Worm (Caenorhabditis elegans) whole organism, L1 larva: ENCODE data around the gene ddb-1.

ENCODE experiments used
- C16A3.4 ChIP-seq: fragments of 150-350 bp; optimal IDR thresholded peaks from 2 replicates; lab custom pipeline; 2014; ENCODE audit warnings: missing biosample characterization, missing genetic modification characterization
- F16B12.6 ChIP-seq: fragments of 150-350 bp; optimal IDR thresholded peaks from 2 replicates; lab custom pipeline; 2014; ENCODE audit warnings: missing biosample characterization, missing genetic modification characterization
- alr-1 ChIP-seq: fragments of 200-800 bp; sonication (Bioruptor generic); optimal IDR thresholded peaks from 2 replicates; lab custom pipeline; 2018; ENCODE audit warnings: borderline replicate concordance, mild to moderate bottlenecking, missing genetic modification characterization, missing compliant biosample characterization
- ama-1 ChIP-seq: fragments of 150-350 bp; optimal IDR thresholded peaks from 2 replicates; lab custom pipeline; 2014
- ceh-63 ChIP-seq: fragments of 200-800 bp; sonication (Bioruptor generic); optimal IDR thresholded peaks from 2 replicates; lab custom pipeline; 2018; ENCODE audit warnings: mild to moderate bottlenecking, missing genetic modification characterization, missing compliant biosample characterization
- ceh-82 ChIP-seq, 3 experiments: fragments of 150-350 bp in 1 of 3; sonication (generic microtip) in 2 of 3; optimal IDR thresholded peaks; 2 replicates each; lab custom pipeline; 2014 to 2017; ENCODE audit warnings: missing biosample characterization in 3 of 3, missing genetic modification characterization in 3 of 3
- ceh-88 ChIP-seq: fragments of 200-800 bp; sonication (Bioruptor generic); IDR thresholded peaks from 2 replicates; pipeline ENCODE4 v1.3.6; 2022; ENCODE audit warnings: missing genetic modification characterization, missing compliant biosample characterization
- ceh-90 ChIP-seq: sonication (generic microtip); optimal IDR thresholded peaks from 2 replicates; lab custom pipeline; 2016; ENCODE audit warnings: missing genetic modification characterization, missing compliant biosample characterization
- dpl-1 ChIP-seq, 3 experiments: fragments of 150-350 bp in 2 of 3; sonication (generic microtip) in 1 of 3; optimal IDR thresholded peaks; 2 replicates each; lab custom pipeline; 2014 to 2017; ENCODE audit warnings: missing biosample characterization in 3 of 3, missing genetic modification characterization in 3 of 3, missing genetic modification reagents in 3 of 3
- dsc-1 ChIP-seq: sonication (generic microtip); optimal IDR thresholded peaks from 2 replicates; lab custom pipeline; 2016; ENCODE audit warnings: mild to moderate bottlenecking, missing genetic modification characterization, missing compliant biosample characterization
- efl-1 ChIP-seq, 4 experiments: fragments of 150-350 bp; optimal IDR thresholded peaks in 3 of 4; peaks in 1 of 4; 1 replicate in 1 of 4; 2 replicates in 3 of 4; lab custom pipeline; 2014; ENCODE audit warnings: missing biosample characterization in 2 of 4, missing genetic modification characterization in 2 of 4, missing genetic modification reagents in 2 of 4
- efl-3 ChIP-seq: fragments of 200-800 bp; sonication (Bioruptor generic); optimal IDR thresholded peaks from 2 replicates; lab custom pipeline; 2018; ENCODE audit warnings: mild to moderate bottlenecking, missing genetic modification characterization, missing compliant biosample characterization
- egl-13 ChIP-seq: sonication (generic microtip); optimal IDR thresholded peaks from 2 replicates; lab custom pipeline; 2016; ENCODE audit warnings: missing genotype, missing genetic modification reagents, missing genetic modification characterization, missing compliant biosample characterization
- elt-2 ChIP-seq: sonication (generic microtip); optimal IDR thresholded peaks from 2 replicates; lab custom pipeline; 2016; ENCODE audit warnings: missing genetic modification characterization, mild to moderate bottlenecking, inconsistent platforms, missing compliant biosample characterization, missing genetic modification reagents
- ets-5 ChIP-seq: fragments of 200-800 bp; sonication (Bioruptor generic); IDR thresholded peaks from 2 replicates; pipeline ENCODE4 v1.3.6; 2022; ENCODE audit warnings: missing genetic modification characterization, missing compliant biosample characterization
- fkh-10 ChIP-seq: sonication (generic microtip); optimal IDR thresholded peaks from 2 replicates; lab custom pipeline; 2017; ENCODE audit warnings: missing biosample characterization, missing genetic modification reagents, missing genetic modification characterization
- fos-1 ChIP-seq: fragments of 150-350 bp; optimal IDR thresholded peaks from 2 replicates; lab custom pipeline; 2014; ENCODE audit warnings: missing biosample characterization, missing genetic modification characterization
- hlh-4 ChIP-seq: sonication (generic microtip); optimal IDR thresholded peaks from 2 replicates; lab custom pipeline; 2016; ENCODE audit warnings: mild to moderate bottlenecking, missing genetic modification characterization, missing compliant biosample characterization
- irx-1 ChIP-seq: sonication (generic microtip); optimal IDR thresholded peaks from 2 replicates; lab custom pipeline; 2016; ENCODE audit warnings: missing genetic modification characterization, missing compliant biosample characterization
- lin-15B ChIP-seq: fragments of 150-350 bp; sonication (generic microtip); optimal IDR thresholded peaks from 3 replicates; lab custom pipeline; 2014; ENCODE audit warnings: missing biosample characterization, missing genetic modification characterization
- lin-35 ChIP-seq, 2 experiments: fragments of 150-350 bp; optimal IDR thresholded peaks; 2 replicates each; lab custom pipeline; 2014; ENCODE audit warnings: missing biosample characterization in 2 of 2, missing genetic modification characterization in 2 of 2, missing genetic modification reagents in 2 of 2
- lin-39 ChIP-seq: fragments of 150-350 bp; optimal IDR thresholded peaks from 2 replicates; lab custom pipeline; 2014; ENCODE audit warnings: missing biosample characterization, missing genetic modification reagents, missing genetic modification characterization
- lir-3 ChIP-seq: sonication (generic microtip); optimal IDR thresholded peaks from 2 replicates; lab custom pipeline; 2016; ENCODE audit warnings: mild to moderate bottlenecking, missing genetic modification characterization, moderate library complexity, missing compliant biosample characterization; ENCODE audit not compliant: poor library complexity
- lsy-2 ChIP-seq, 2 experiments: fragments of 150-350 bp; optimal IDR thresholded peaks; 2 replicates each; lab custom pipeline; 2014; ENCODE audit warnings: missing biosample characterization in 2 of 2, missing genetic modification characterization in 2 of 2
- mef-2 ChIP-seq: fragments of 150-350 bp; optimal IDR thresholded peaks from 2 replicates; lab custom pipeline; 2014; ENCODE audit warnings: missing biosample characterization, missing genetic modification characterization
- nhr-19 ChIP-seq: fragments of 200-800 bp; sonication (Bioruptor generic); conservative IDR thresholded peaks from 2 replicates; pipeline ENCODE4 v1.3.6; 2022; ENCODE audit warnings: missing genetic modification characterization, missing compliant biosample characterization
- nhr-28 ChIP-seq: fragments of 150-350 bp; optimal IDR thresholded peaks from 2 replicates; lab custom pipeline; 2014; ENCODE audit warnings: missing biosample characterization, missing genetic modification characterization
- nhr-71 ChIP-seq: sonication (generic microtip); optimal IDR thresholded peaks from 2 replicates; lab custom pipeline; 2016; ENCODE audit warnings: mild to moderate bottlenecking, missing genetic modification characterization, moderate library complexity, missing compliant biosample characterization
- nhr-85 ChIP-seq: sonication (generic microtip); peaks from one replicate; lab custom pipeline; 2016; ENCODE audit warnings: missing genetic modification characterization, inconsistent platforms, missing compliant biosample characterization
- pqm-1 ChIP-seq: sonication (generic microtip); optimal IDR thresholded peaks from 3 replicates; lab custom pipeline; 2017; ENCODE audit warnings: missing biosample characterization, missing genetic modification characterization
- rnt-1 ChIP-seq: sonication (generic microtip); optimal IDR thresholded peaks from 2 replicates; lab custom pipeline; 2016; ENCODE audit warnings: mild to moderate bottlenecking, missing genetic modification characterization, moderate library complexity, missing compliant biosample characterization
- snpc-4 ChIP-seq: fragments of 150-350 bp; optimal IDR thresholded peaks from 2 replicates; lab custom pipeline; 2014; ENCODE audit warnings: missing biosample characterization, missing genetic modification characterization
- snu-23 ChIP-seq: sonication (generic microtip); optimal IDR thresholded peaks from 2 replicates; lab custom pipeline; 2016; ENCODE audit warnings: missing genetic modification characterization, missing compliant biosample characterization
- sox-4 ChIP-seq: sonication (generic microtip); optimal IDR thresholded peaks from 2 replicates; lab custom pipeline; 2016; ENCODE audit warnings: missing genetic modification characterization, missing compliant biosample characterization
- sup-37 ChIP-seq: fragments of 200-800 bp; sonication (Bioruptor generic); optimal IDR thresholded peaks from 2 replicates; lab custom pipeline; 2018; ENCODE audit warnings: mild to moderate bottlenecking, missing genetic modification characterization, missing compliant biosample characterization
- swsn-7 ChIP-seq: sonication (generic microtip); optimal IDR thresholded peaks from 2 replicates; lab custom pipeline; 2016; ENCODE audit warnings: missing genetic modification characterization, missing compliant biosample characterization
- unc-130 ChIP-seq: fragments of 150-350 bp; optimal IDR thresholded peaks from 2 replicates; lab custom pipeline; 2017; ENCODE audit warnings: missing biosample characterization, missing genetic modification characterization, inconsistent platforms
- unc-30 ChIP-seq: sonication (generic microtip); optimal IDR thresholded peaks from 2 replicates; lab custom pipeline; 2017; ENCODE audit warnings: missing biosample characterization, missing genetic modification characterization
- unc-62 ChIP-seq: fragments of 150-350 bp; optimal IDR thresholded peaks from 2 replicates; lab custom pipeline; 2014; ENCODE audit warnings: missing biosample characterization, missing genetic modification reagents, missing genetic modification characterization
- unc-86 ChIP-seq: sonication (generic microtip); optimal IDR thresholded peaks from 2 replicates; lab custom pipeline; 2016; ENCODE audit warnings: missing genetic modification characterization, missing compliant biosample characterization
- vab-15 ChIP-seq: sonication (generic microtip); optimal IDR thresholded peaks from 2 replicates; lab custom pipeline; 2017; ENCODE audit warnings: missing genotype, mild to moderate bottlenecking, missing genetic modification characterization, missing compliant biosample characterization
- xbp-1 ChIP-seq: sonication (generic microtip); optimal IDR thresholded peaks from 2 replicates; lab custom pipeline; 2016; ENCODE audit warnings: missing genetic modification characterization, missing compliant biosample characterization
- ztf-4 ChIP-seq: fragments of 150-350 bp; optimal IDR thresholded peaks from 2 replicates; lab custom pipeline; 2014; ENCODE audit warnings: missing biosample characterization, missing genetic modification characterization

Gene ddb-1

DNA sequence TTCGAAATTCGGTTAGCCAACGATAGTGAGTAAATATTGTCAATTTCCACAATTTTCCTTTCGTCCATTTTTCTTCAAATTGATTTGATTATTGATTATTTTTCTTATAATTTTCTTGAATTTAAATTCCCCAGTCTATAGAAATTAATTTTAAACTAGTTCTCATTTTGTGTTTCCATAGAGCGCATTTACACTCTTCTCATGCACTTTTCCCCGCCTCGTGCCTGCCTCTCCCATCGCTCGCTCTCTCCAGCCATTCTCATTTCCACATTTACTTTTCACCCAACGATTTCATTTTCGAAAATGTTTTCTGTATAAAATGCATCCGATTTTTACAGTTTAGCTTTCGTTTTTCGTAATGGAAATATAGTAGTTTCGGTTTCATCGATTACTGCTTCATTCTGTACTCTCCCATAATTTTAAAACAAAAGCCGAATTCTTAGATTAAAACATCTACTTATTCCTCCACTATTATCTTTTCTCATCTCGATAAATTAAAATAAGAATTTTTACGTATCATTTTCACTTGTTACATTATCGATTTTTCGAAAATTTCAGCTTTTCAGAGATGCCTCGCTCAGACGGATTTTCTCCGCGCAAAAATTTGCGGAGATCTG is 42.0 kb downstream of the ddb-1 start, which contains the start of gene lex-1 (continued):
- TF ChIP-seq pqm-1, result no peak
- TF ChIP-seq nhr-71 (tag; lab: Kevin White, UChicago), result peak; percentile 50
- TF ChIP-seq lir-3 (tag; lab: Kevin White, UChicago), result no peak
- no peak for TF ChIP-seq ama-1 (lab: Kevin White, UChicago)
- TF ChIP-seq unc-62 (GFP tag; lab: Kevin White, UChicago), result no peak
- TF ChIP-seq ets-5 (GFP tag; lab: Robert Waterston, UW), result no peak
- TF ChIP-seq C16A3.4 (tag; lab: Kevin White, UChicago), result peak; percentile 37
- no peak for TF ChIP-seq nhr-19
- TF ChIP-seq ceh-88 (GFP tag; lab: Robert Waterston, UW), result no peak
- no peak for TF ChIP-seq mef-2
- TF ChIP-seq ceh-82 (tag; optimal IDR thresholded peaks at IDR 0.05; lab: Kevin White, UChicago), result peak in 1 of 3 experiments; percentile 22
- TF ChIP-seq sox-4 (tag; lab: Kevin White, UChicago), result no peak
- no peak for TF ChIP-seq ztf-4 (tag; lab: Kevin White, UChicago)
- TF ChIP-seq fos-1, result no peak
- TF ChIP-seq lin-15B, result peak; percentile 71

DNA sequence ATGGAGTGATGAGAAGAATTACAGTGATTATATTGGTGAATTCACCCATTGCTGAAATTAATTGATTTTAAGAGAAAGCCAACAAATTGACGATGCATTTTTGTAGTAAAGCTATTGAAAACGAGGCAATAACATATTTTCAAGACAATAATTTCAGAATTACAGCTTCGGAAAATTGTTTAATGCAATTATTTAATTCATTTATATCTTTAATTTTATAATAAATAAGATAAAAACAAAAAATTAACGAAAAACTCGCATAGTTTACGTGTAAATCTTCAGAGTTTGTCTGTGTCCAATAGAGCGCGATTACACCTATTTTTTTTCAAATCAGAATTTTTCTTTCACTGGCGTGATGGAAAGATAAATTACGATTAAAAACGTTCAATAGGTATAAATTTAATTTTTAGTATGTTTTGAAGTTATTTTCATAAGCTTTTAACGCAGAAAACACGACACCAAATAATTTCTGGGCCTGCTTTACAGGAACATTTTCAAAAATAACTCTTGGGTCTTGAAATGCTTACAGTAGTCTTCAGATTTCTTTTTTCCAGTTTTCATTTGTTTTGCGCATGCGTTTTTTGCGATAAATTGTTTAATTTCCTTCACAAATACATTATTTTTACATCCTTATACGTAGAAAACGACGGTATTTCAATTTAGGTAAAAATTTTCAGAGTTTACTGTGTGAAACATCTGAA is 42.7 kb downstream of the ddb-1 start, which contains the start of gene tmed-1:
tmed-1 (minus strand) TSS at position 51 of the 701 bp plus-strand sequence.
- TF ChIP-seq sup-37 (GFP tag; lab: Kevin White, UChicago) (no peak), lsy-2 (tag; optimal IDR thresholded peaks at IDR 0.05; lab: Kevin White, UChicago) (peak in 1 of 2 experiments; percentile 24), dsc-1 (tag; lab: Kevin White, UChicago) (no peak), efl-3 (GFP tag; lab: Kevin White, UChicago) (no peak), efl-1 (optimal IDR thresholded peaks at IDR 0.05; lab: Kevin White, UChicago) (no peak), efl-1 (GFP tag; optimal IDR thresholded peaks at IDR 0.05 in 1 of 2; lab: Kevin White, UChicago) (peak in 1 of 2 experiments; percentile 26), lin-35 (GFP tag; optimal IDR thresholded peaks at IDR 0.05; lab: Kevin White, UChicago) (peak in 1 of 2 experiments; percentile 3), dpl-1 (GFP tag; optimal IDR thresholded peaks at IDR 0.05; lab: Kevin White, UChicago) (peak in 1 of 3 experiments; percentile 45)

DNA sequence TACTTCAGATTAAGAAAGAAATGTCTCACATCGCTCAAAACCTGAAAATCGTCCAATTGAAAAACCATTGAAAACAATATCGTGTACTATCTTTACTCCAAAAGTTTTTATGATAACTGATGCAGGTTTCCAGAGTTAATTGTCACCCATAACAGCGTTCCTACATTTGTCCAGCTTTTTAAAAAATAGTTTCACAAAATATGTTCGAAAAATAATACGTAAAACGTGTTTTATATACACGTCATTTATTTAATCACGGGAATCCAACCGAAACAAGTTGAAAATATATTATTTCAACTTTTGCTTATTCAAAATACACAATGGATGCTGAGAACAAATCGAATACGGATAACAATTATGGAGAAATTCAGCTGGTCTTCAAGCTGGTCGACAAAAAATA is 45.5 kb downstream of the ddb-1 start, which contains the start of gene K08E4.7:
K08E4.7 (plus strand) TSS at position 301 of the 400 bp plus-strand sequence.
- no peak for TF ChIP-seq hlh-4 (tag; lab: Kevin White, UChicago)
- TF ChIP-seq nhr-85, result no peak
- TF ChIP-seq unc-30 (tag; lab: Kevin White, UChicago), result no peak
- TF ChIP-seq sup-37 (GFP tag; lab: Kevin White, UChicago), result no peak
- no peak for TF ChIP-seq dpl-1 (GFP tag; optimal IDR thresholded peaks at IDR 0.05; lab: Kevin White, UChicago)
- no peak for TF ChIP-seq vab-15 (tag; lab: Kevin White, UChicago)
- TF ChIP-seq efl-3 (GFP tag; lab: Kevin White, UChicago), result no peak
- no peak for TF ChIP-seq nhr-28 (tag; lab: Kevin White, UChicago)
- no peak for TF ChIP-seq snpc-4
- TF ChIP-seq C16A3.4 (tag; lab: Kevin White, UChicago), result no peak
- no peak for TF ChIP-seq lin-15B
- no peak for TF ChIP-seq rnt-1
- TF ChIP-seq ceh-88 (GFP tag; lab: Robert Waterston, UW), result no peak
- no peak for TF ChIP-seq swsn-7 (tag; lab: Kevin White, UChicago)
- TF ChIP-seq alr-1 (tag; lab: Kevin White, UChicago), result no peak
- no peak for TF ChIP-seq efl-1 (optimal IDR thresholded peaks at IDR 0.05; lab: Kevin White, UChicago)
- no peak for TF ChIP-seq efl-1 (GFP tag; optimal IDR thresholded peaks at IDR 0.05 in 1 of 2; lab: Kevin White, UChicago)
- TF ChIP-seq ceh-63 (GFP tag; lab: Kevin White, UChicago), result no peak
- no peak for TF ChIP-seq ceh-82 (tag; optimal IDR thresholded peaks at IDR 0.05; lab: Kevin White, UChicago)
- no peak for TF ChIP-seq snu-23

DNA sequence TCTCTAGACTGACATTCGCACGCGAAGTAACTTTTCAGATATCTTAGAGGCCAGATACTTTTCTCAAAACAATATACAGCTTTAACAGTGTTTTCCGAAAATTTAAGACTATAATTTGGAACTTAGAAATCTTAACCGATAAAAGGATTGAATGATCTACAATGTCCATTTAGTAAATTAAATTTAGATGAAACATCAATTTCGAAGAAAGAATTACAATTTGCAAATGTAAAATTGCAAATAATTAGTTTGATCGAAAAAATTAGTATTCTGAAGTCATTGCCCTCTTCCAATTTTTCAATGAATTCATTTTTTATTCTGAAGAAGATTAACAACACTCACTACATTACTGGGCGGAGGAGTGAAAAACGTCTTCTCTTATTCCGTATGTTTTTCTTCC is 52.4 kb downstream of the ddb-1 start, which contains the start of gene bath-37:
bath-37 (plus strand) TSS at position 301 of the 400 bp plus-strand sequence.
- TF ChIP-seq fkh-10, result no peak
- no peak for TF ChIP-seq ceh-88 (GFP tag; lab: Robert Waterston, UW)
- no peak for TF ChIP-seq F16B12.6 (tag; lab: Kevin White, UChicago)
- no peak for TF ChIP-seq unc-130 (tag; lab: Kevin White, UChicago)
- TF ChIP-seq lin-39 (tag; lab: Kevin White, UChicago), result no peak
- TF ChIP-seq ceh-90 (tag; lab: Kevin White, UChicago), result no peak
- no peak for TF ChIP-seq egl-13
- TF ChIP-seq xbp-1 (tag; lab: Kevin White, UChicago), result no peak
- TF ChIP-seq irx-1 (tag; lab: Kevin White, UChicago), result no peak
- no peak for TF ChIP-seq efl-1 (optimal IDR thresholded peaks at IDR 0.05; lab: Kevin White, UChicago)
- TF ChIP-seq efl-1 (GFP tag; optimal IDR thresholded peaks at IDR 0.05 in 1 of 2; lab: Kevin White, UChicago), result no peak
- no peak for TF ChIP-seq snpc-4
- no peak for TF ChIP-seq sox-4 (tag; lab: Kevin White, UChicago)
- TF ChIP-seq efl-3 (GFP tag; lab: Kevin White, UChicago), result no peak
- TF ChIP-seq fos-1, result no peak
- no peak for TF ChIP-seq elt-2 (tag; lab: Kevin White, UChicago)
- no peak for TF ChIP-seq unc-86 (tag; lab: Kevin White, UChicago)
